Worm (Caenorhabditis elegans) whole organism, midembryonic: ENCODE results near the gene lips-2.

ENCODE experiments used
- T22C8.4 ChIP-seq: fragments of 200-800 bp; sonication (Bioruptor generic); IDR thresholded peaks from 2 replicates; pipeline ENCODE4 v1.3.6; 2022; ENCODE audit warnings: missing genetic modification characterization, missing compliant biosample characterization
- cog-1 ChIP-seq: sonication (generic microtip); optimal IDR thresholded peaks from 2 replicates; lab custom pipeline; 2016; ENCODE audit warnings: missing genetic modification characterization, missing compliant biosample characterization
- flt-1 ChIP-seq: fragments of 200-800 bp; sonication (Bioruptor generic); IDR thresholded peaks from 2 replicates; pipeline ENCODE4 v1.3.6; 2022; ENCODE audit warnings: missing genetic modification characterization, missing compliant biosample characterization

ce11 chrX:12270841-12271240 lies 14.8 kb upstream of the lips-2 start, which contains the start of gene otpl-8:
- TF ChIP-seq cog-1 (tag; lab: Kevin White, UChicago) (no peak), T22C8.4 (no peak), flt-1 (no peak)
